Worm (Caenorhabditis elegans): ENCODE data around the gene mdh-1.
A peak's percentile ranks its signal among the peaks of the same experiment; 100 is the strongest.

The mdh-1 gene

DNA sequence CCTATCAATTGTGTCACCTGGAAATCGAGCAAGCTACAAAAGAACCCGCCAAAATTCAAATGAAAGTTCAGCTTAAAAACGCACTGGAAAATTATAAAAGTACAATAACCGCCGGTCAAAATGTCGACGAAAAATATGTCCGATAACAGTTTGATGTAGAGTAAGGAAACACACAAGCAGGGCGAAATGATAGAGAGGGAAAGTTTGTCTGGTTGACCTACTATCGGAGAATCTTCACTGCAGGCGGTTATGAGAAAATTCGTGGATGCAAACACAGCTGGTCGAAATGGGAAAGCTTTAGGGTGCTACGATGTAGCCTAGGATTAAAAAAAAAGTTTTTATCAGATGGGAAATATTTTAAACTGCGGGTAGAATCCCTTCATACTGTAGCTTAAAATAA, 21.0 kb downstream of the mdh-1 start:
- TF ChIP-seq tbx-11 (GFP tag; IDR thresholded peaks at IDR 0.05), result no peak

DNA sequence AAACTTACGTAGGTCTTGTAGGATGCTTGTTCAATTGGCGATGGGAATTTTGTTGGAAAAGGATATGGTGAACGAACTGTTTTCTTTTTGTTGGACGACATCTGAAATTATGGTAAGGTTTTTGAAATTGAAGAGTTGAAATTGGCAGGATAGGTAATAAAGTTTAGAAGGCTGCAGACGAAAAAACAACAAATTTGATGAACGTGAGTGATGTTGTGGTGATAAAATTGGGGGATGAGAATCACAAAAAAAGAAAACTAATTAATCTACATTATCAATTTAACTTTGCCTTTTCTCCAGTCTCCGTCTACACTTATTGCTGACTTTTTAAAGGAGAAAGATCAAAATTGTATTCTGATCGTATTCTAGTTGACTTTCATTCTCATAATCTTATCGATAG, 22.5 kb downstream of the mdh-1 start, which contains the start of gene cpt-6:
Gene cpt-6, minus strand, starts transcription at position 101 of the 400 bp plus-strand sequence.
- no peak for TF ChIP-seq ceh-36 (tag; optimal IDR thresholded peaks at IDR 0.05)
- no peak for TF ChIP-seq tra-4 (tag; optimal IDR thresholded peaks at IDR 0.05)
- no peak for TF ChIP-seq tbx-37 (GFP tag; conservative IDR thresholded peaks at IDR 0.05)
- TF ChIP-seq pes-1 (GFP tag; IDR thresholded peaks at IDR 0.05), result no peak
- TF ChIP-seq flt-1 (GFP tag; IDR thresholded peaks at IDR 0.05), result no peak
- TF ChIP-seq ama-1 (optimal IDR thresholded peaks at IDR 0.05), result no peak
- TF ChIP-seq hmg-4 (GFP tag; optimal IDR thresholded peaks at IDR 0.05), result no peak
- no peak for TF ChIP-seq tbx-11 (GFP tag; IDR thresholded peaks at IDR 0.05)
- no peak for TF ChIP-seq F13C5.2 (tag; optimal IDR thresholded peaks at IDR 0.05)
- no peak for TF ChIP-seq hnd-1 (tag; optimal IDR thresholded peaks at IDR 0.05)
- no peak for TF ChIP-seq aly-1 (tag; optimal IDR thresholded peaks at IDR 0.05)
- TF ChIP-seq B0310.2 (tag; optimal IDR thresholded peaks at IDR 0.05), result no peak
- no peak for TF ChIP-seq ceh-13 (GFP tag; optimal IDR thresholded peaks at IDR 0.05)
- TF ChIP-seq sea-1 (GFP tag; conservative IDR thresholded peaks at IDR 0.05), result no peak
- no peak for TF ChIP-seq hmbx-1 (tag; optimal IDR thresholded peaks at IDR 0.05)
- TF ChIP-seq scrt-1 (GFP tag; IDR thresholded peaks at IDR 0.05), result no peak
- no peak for TF ChIP-seq ets-7 (tag; optimal IDR thresholded peaks at IDR 0.05)

DNA sequence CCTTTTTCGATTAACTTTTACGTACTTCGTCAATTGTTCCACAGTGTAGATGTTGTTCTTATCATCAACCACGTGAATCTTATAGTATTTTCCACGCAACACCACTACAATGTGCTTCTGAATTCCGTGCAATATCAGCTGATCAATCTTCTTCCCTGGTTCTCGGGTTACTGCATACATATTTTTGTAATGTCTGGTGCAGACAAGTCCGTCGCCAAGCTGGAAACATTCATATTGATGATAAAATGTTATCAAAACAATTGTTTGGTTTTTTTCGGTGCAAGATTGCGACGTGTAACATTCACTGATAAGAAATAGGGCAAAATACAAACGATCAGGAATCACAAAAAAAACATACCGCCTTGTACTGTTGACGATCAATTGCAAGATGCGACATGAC, 23.8 kb downstream of the mdh-1 start:
- TF ChIP-seq sea-1 (GFP tag; conservative IDR thresholded peaks at IDR 0.05), result no peak
- TF ChIP-seq ama-1 (optimal IDR thresholded peaks at IDR 0.05), result no peak
- no peak for TF ChIP-seq B0310.2 (tag; optimal IDR thresholded peaks at IDR 0.05)
- no peak for TF ChIP-seq hmg-4 (GFP tag; optimal IDR thresholded peaks at IDR 0.05)
- no peak for TF ChIP-seq F13C5.2 (tag; optimal IDR thresholded peaks at IDR 0.05)
- TF ChIP-seq aly-1 (tag; optimal IDR thresholded peaks at IDR 0.05), result no peak
- no peak for TF ChIP-seq ets-7 (tag; optimal IDR thresholded peaks at IDR 0.05)
- no peak for TF ChIP-seq tbx-11 (GFP tag; IDR thresholded peaks at IDR 0.05)
- TF ChIP-seq ceh-36 (tag; optimal IDR thresholded peaks at IDR 0.05), result no peak
- TF ChIP-seq flt-1 (GFP tag; IDR thresholded peaks at IDR 0.05), result no peak
- no peak for TF ChIP-seq pes-1 (GFP tag; IDR thresholded peaks at IDR 0.05)
- no peak for TF ChIP-seq hnd-1 (tag; optimal IDR thresholded peaks at IDR 0.05)
- no peak for TF ChIP-seq ceh-13 (GFP tag; optimal IDR thresholded peaks at IDR 0.05)
- no peak for TF ChIP-seq tra-4 (tag; optimal IDR thresholded peaks at IDR 0.05)
- TF ChIP-seq hmbx-1 (tag; optimal IDR thresholded peaks at IDR 0.05), result no peak
- no peak for TF ChIP-seq scrt-1 (GFP tag; IDR thresholded peaks at IDR 0.05)
- TF ChIP-seq tbx-37 (GFP tag; conservative IDR thresholded peaks at IDR 0.05), result no peak

DNA sequence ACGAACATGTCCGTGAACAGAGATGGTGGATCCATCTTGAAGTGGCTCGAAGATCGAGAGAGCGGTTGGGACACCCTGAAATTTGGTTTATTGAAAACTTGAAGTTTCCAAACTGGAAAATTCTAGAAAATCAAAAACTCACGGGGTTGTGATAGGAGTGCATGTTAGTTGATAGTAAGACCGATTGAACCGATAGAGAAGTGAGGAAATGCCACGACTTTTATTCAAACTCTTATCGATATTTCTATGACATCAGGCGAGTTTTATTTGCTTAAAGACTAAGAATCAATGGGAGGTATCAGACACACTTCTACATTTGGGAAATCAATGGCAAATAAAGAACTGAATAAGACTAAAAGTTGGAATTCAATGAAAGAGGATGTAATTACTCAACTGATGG, 27.5 kb downstream of the mdh-1 start, which contains the start of gene lec-10:
Gene lec-10, minus strand, starts transcription at position 272 of the 400 bp plus-strand sequence.
- no peak for TF ChIP-seq F13C5.2 (tag; optimal IDR thresholded peaks at IDR 0.05)
- TF ChIP-seq tra-4 (tag; optimal IDR thresholded peaks at IDR 0.05), result no peak
- TF ChIP-seq flt-1 (GFP tag; IDR thresholded peaks at IDR 0.05), result no peak
- no peak for TF ChIP-seq ets-7 (tag; optimal IDR thresholded peaks at IDR 0.05)
- TF ChIP-seq aly-1 (tag; optimal IDR thresholded peaks at IDR 0.05), result no peak
- no peak for TF ChIP-seq ama-1 (optimal IDR thresholded peaks at IDR 0.05)
- TF ChIP-seq ceh-36 (tag; optimal IDR thresholded peaks at IDR 0.05), result no peak
- TF ChIP-seq sea-1 (GFP tag; conservative IDR thresholded peaks at IDR 0.05), result no peak
- no peak for TF ChIP-seq tbx-11 (GFP tag; IDR thresholded peaks at IDR 0.05)
- TF ChIP-seq B0310.2 (tag; optimal IDR thresholded peaks at IDR 0.05), result no peak
- no peak for TF ChIP-seq scrt-1 (GFP tag; IDR thresholded peaks at IDR 0.05)
- TF ChIP-seq hmg-4 (GFP tag; optimal IDR thresholded peaks at IDR 0.05), result no peak
- no peak for TF ChIP-seq hnd-1 (tag; optimal IDR thresholded peaks at IDR 0.05)

DNA sequence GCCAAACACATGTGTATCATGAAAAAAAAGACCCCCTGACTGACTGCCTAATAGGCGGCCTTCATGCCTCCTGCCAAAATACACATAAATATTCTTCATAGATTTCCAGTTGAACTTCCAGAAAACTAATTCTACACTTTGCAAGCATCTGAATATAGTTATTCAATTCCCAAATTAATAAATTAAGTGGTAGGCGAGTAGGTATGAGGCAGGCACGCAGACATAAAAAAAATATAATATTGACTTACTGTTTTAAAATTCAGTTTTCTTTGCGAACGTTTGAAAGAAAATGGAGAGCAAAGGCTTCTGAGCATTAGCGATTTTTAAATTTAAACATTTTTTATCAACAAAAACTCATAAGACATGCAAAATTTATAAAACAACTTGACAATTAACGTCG, 28.4 kb downstream of the mdh-1 start:
- TF ChIP-seq B0310.2 (tag; optimal IDR thresholded peaks at IDR 0.05) (no peak), pes-1 (GFP tag; IDR thresholded peaks at IDR 0.05) (no peak), ets-7 (tag; optimal IDR thresholded peaks at IDR 0.05) (no peak), ceh-36 (tag; optimal IDR thresholded peaks at IDR 0.05) (no peak), tbx-11 (GFP tag; IDR thresholded peaks at IDR 0.05) (no peak), hmg-4 (GFP tag; optimal IDR thresholded peaks at IDR 0.05) (no peak), flt-1 (GFP tag; IDR thresholded peaks at IDR 0.05) (no peak), ceh-13 (GFP tag; optimal IDR thresholded peaks at IDR 0.05) (no peak), hmbx-1 (tag; optimal IDR thresholded peaks at IDR 0.05) (no peak), hnd-1 (tag; optimal IDR thresholded peaks at IDR 0.05) (no peak), tbx-37 (GFP tag; conservative IDR thresholded peaks at IDR 0.05) (no peak), aly-1 (tag; optimal IDR thresholded peaks at IDR 0.05) (no peak), F13C5.2 (tag; optimal IDR thresholded peaks at IDR 0.05) (no peak), sea-1 (GFP tag; conservative IDR thresholded peaks at IDR 0.05) (no peak), scrt-1 (GFP tag; IDR thresholded peaks at IDR 0.05) (no peak), tra-4 (tag; optimal IDR thresholded peaks at IDR 0.05) (no peak), ama-1 (optimal IDR thresholded peaks at IDR 0.05) (no peak)

DNA sequence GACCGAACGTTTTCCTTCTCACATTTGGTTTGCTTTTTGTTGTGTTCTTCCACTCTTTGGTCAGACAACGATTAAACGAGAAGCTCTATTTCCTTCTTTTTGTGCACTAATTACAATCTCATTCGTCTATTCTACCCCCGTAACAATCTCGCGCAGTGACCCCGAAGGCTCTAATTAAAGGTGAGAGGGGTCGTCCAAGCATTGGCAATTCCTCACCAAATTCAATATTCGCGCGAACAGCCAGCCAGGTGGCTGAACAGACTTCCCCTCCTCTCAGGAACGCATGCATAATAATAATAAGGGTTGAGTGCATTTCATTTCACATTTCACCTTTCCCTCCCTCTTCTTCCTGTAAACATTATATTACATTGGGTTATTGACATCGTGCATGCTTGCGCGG, 31.2 kb downstream of the mdh-1 start:
- peak; percentile 3 for TF ChIP-seq F13C5.2 (tag; optimal IDR thresholded peaks at IDR 0.05)
- TF ChIP-seq ceh-13 (GFP tag; optimal IDR thresholded peaks at IDR 0.05), result no peak

DNA sequence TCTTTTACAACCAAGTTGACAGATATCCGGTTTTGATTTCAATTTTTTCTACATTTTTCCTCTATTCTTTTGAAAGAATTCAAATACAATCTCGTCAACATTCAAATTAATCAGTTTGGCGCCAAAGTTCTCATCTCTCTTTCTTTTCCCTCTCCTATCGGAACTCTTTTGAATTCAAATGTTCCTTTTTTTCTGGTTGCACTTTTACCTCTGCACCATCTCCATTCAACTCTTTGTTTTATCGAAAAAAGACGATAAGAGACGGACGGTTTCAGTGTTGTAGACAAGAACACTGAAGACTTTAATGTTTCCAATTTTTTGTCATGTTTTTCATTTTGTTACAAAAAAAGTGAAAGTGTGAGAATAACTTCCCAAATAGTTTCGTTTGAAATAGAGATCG, 40.3 kb downstream of the mdh-1 start:
- TF ChIP-seq F13C5.2 (tag; optimal IDR thresholded peaks at IDR 0.05) (no peak), scrt-1 (GFP tag; IDR thresholded peaks at IDR 0.05) (no peak), hnd-1 (tag; optimal IDR thresholded peaks at IDR 0.05) (no peak), tra-4 (tag; optimal IDR thresholded peaks at IDR 0.05) (no peak), sea-1 (GFP tag; conservative IDR thresholded peaks at IDR 0.05) (no peak), ama-1 (optimal IDR thresholded peaks at IDR 0.05) (no peak), aly-1 (tag; optimal IDR thresholded peaks at IDR 0.05) (no peak), pes-1 (GFP tag; IDR thresholded peaks at IDR 0.05) (no peak), hmbx-1 (tag; optimal IDR thresholded peaks at IDR 0.05) (no peak), ceh-13 (GFP tag; optimal IDR thresholded peaks at IDR 0.05) (no peak)

DNA sequence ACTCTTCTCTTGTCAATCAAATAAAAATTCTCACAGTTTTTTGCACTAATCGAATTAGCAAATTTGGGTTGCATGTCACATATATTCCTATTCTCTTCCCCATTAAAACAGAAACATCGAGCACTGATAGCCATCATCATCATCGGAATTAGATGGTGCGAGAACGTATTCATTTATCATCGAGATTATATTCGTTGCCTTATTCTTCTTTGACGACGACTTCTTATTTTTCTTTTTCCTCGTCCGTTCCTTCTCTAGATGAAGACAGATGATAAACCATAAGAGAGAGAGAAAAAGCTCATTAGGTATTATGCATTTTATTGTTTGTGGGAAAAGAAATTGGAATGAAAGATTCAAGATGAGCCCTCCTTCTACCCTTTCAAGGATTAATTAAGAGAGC, 45.1 kb downstream of the mdh-1 start:
- no peak for TF ChIP-seq hmbx-1 (tag; optimal IDR thresholded peaks at IDR 0.05)
- no peak for TF ChIP-seq ama-1 (optimal IDR thresholded peaks at IDR 0.05)
- no peak for TF ChIP-seq flt-1 (GFP tag; IDR thresholded peaks at IDR 0.05)
- TF ChIP-seq B0310.2 (tag; optimal IDR thresholded peaks at IDR 0.05), result no peak
- TF ChIP-seq hnd-1 (tag; optimal IDR thresholded peaks at IDR 0.05), result no peak
- no peak for TF ChIP-seq sea-1 (GFP tag; conservative IDR thresholded peaks at IDR 0.05)
- no peak for TF ChIP-seq F13C5.2 (tag; optimal IDR thresholded peaks at IDR 0.05)
- TF ChIP-seq hmg-4 (GFP tag; optimal IDR thresholded peaks at IDR 0.05), result no peak
- no peak for TF ChIP-seq aly-1 (tag; optimal IDR thresholded peaks at IDR 0.05)

All from whole organism, early embryonic.